Worm (Caenorhabditis elegans): ENCODE data around the gene fcho-1.

The fcho-1 gene

DNA sequence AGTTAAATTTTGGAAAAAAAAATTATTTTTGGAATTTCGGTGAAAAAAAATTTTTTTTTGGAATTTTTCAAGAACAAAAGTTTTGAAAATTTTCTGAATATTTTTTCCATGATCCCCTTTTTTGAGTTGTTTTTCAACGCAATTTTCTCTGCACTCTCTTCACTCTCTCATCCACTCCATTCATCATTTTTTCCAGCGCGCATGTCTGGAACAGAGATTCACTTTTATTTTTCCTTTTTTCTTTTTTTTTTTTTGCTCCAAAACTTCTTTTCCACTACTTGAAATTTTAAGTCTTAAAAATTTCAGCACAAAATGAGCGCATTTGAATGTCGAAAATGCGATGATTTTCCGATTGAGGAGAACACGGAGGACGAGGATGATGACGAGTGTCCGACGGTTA lies 16.4 kb downstream of the fcho-1 start, which contains the start of gene jip-1:
Gene jip-1, plus strand, starts transcription at position 301 of the 400 bp plus-strand sequence.
- TF ChIP-seq R02D3.7 (tag; optimal IDR thresholded peaks at IDR 0.05) (no peak), sma-3 (GFP tag; optimal IDR thresholded peaks at IDR 0.05) (no peak), sma-9 (GFP tag; optimal IDR thresholded peaks at IDR 0.05) (no peak), sma-9 (tag; optimal IDR thresholded peaks at IDR 0.05) (no peak), gmeb-1 (tag; optimal IDR thresholded peaks at IDR 0.05) (no peak), egl-27 (tag; optimal IDR thresholded peaks at IDR 0.05) (no peak), fos-1 (tag; optimal IDR thresholded peaks at IDR 0.05) (no peak), zag-1 (tag; optimal IDR thresholded peaks at IDR 0.05) (no peak), ceh-82 (tag; optimal IDR thresholded peaks at IDR 0.05) (no peak), mab-5 (tag; optimal IDR thresholded peaks at IDR 0.05) (no peak), ztf-1 (GFP tag; conservative IDR thresholded peaks at IDR 0.05) (no peak), alr-1 (tag; optimal IDR thresholded peaks at IDR 0.05) (no peak), aly-2 (tag; optimal IDR thresholded peaks at IDR 0.05) (no peak), ztf-11 (tag; optimal IDR thresholded peaks at IDR 0.05) (no peak), ztf-4 (tag; optimal IDR thresholded peaks at IDR 0.05) (no peak), sem-4 (tag; optimal IDR thresholded peaks at IDR 0.05) (no peak), elt-3 (tag; optimal IDR thresholded peaks at IDR 0.05) (no peak)

- no peak for TF ChIP-seq ztf-11 (tag; optimal IDR thresholded peaks at IDR 0.05)
- TF ChIP-seq elt-1 (tag; optimal IDR thresholded peaks at IDR 0.05): no peak
- no peak for TF ChIP-seq sem-4 (tag; optimal IDR thresholded peaks at IDR 0.05)
- TF ChIP-seq skn-1 (tag; optimal IDR thresholded peaks at IDR 0.05): no peak
- TF ChIP-seq sma-3 (GFP tag; optimal IDR thresholded peaks at IDR 0.05): no peak
Measured at ce11 chrII:1329887-1330286, 19.6 kb downstream of the fcho-1 start.

ce11 chrII:1338196-1338595 lies 27.9 kb downstream of the fcho-1 start:
- TF ChIP-seq dmd-4 (tag; optimal IDR thresholded peaks at IDR 0.05) (no peak), lin-39 (tag; optimal IDR thresholded peaks at IDR 0.05) (no peak), peb-1 (tag; optimal IDR thresholded peaks at IDR 0.05) (no peak), zag-1 (tag; optimal IDR thresholded peaks at IDR 0.05) (peak; percentile 43)

ce11 chrII:1340049-1340448 lies 29.7 kb downstream of the fcho-1 start:
- TF ChIP-seq mdl-1 (tag; optimal IDR thresholded peaks at IDR 0.05) (no peak), unc-55 (GFP tag; optimal IDR thresholded peaks at IDR 0.05) (peak; percentile 75)

- no peak for TF ChIP-seq gmeb-1 (tag; optimal IDR thresholded peaks at IDR 0.05)
- TF ChIP-seq blmp-1 (tag; optimal IDR thresholded peaks at IDR 0.05; ENCODE audit: insufficient read depth): no peak
- no peak for TF ChIP-seq unc-62 (GFP tag; optimal IDR thresholded peaks at IDR 0.05)
- no peak for TF ChIP-seq ceh-16 (tag; optimal IDR thresholded peaks at IDR 0.05)
- TF ChIP-seq aly-2 (tag; optimal IDR thresholded peaks at IDR 0.05): no peak
- peak; percentile 41 for TF ChIP-seq lin-13 (GFP tag; optimal IDR thresholded peaks at IDR 0.05)
- TF ChIP-seq sma-9 (GFP tag; optimal IDR thresholded peaks at IDR 0.05): peak; percentile 45
- TF ChIP-seq sma-9 (tag; optimal IDR thresholded peaks at IDR 0.05): no peak
- TF ChIP-seq elt-3 (tag; optimal IDR thresholded peaks at IDR 0.05): no peak
- TF ChIP-seq peb-1 (tag; optimal IDR thresholded peaks at IDR 0.05): no peak
- peak in 1 of 2 experiments; percentile 45 for TF ChIP-seq lsy-2 (tag; optimal IDR thresholded peaks at IDR 0.05)
- TF ChIP-seq nhr-129 (tag; optimal IDR thresholded peaks at IDR 0.05): peak; percentile 2
- TF ChIP-seq zag-1 (tag; optimal IDR thresholded peaks at IDR 0.05): peak; percentile 26
- peak; percentile 37 for TF ChIP-seq unc-55 (GFP tag; optimal IDR thresholded peaks at IDR 0.05)
- peak; percentile 25 for TF ChIP-seq crh-2 (tag; optimal IDR thresholded peaks at IDR 0.05)
- no peak for TF ChIP-seq nhr-10 (tag; optimal IDR thresholded peaks at IDR 0.05)
- TF ChIP-seq lin-11 (tag; optimal IDR thresholded peaks at IDR 0.05): no peak
- no peak for TF ChIP-seq alr-1 (tag; optimal IDR thresholded peaks at IDR 0.05)
- TF ChIP-seq C34F6.9 (tag; optimal IDR thresholded peaks at IDR 0.05): peak; percentile 47
- TF ChIP-seq ztf-1 (GFP tag; conservative IDR thresholded peaks at IDR 0.05): no peak
- peak; percentile 20 for TF ChIP-seq F13H6.1 (tag; optimal IDR thresholded peaks at IDR 0.05)
Measured at ce11 chrII:1341416-1341815, 31.1 kb downstream of the fcho-1 start.

Data from whole organism, L2 larva.